Fruit fly (Drosophila melanogaster) whole organism, embryonic: Measurements from ENCODE around the gene CG31178.

Experiments
- CG10543 ChIP-seq: fragments of 200-800 bp; sonication (Bioruptor generic); optimal IDR thresholded peaks from 3 replicates; lab custom pipeline; 2017; ENCODE audit warnings: missing biosample characterization, mild to moderate bottlenecking, missing genetic modification characterization, moderate library complexity
- CG10979 ChIP-seq: fragments of 200-800 bp; sonication (Bioruptor generic); optimal IDR thresholded peaks from 2 replicates; lab custom pipeline; 2018; ENCODE audit warnings: missing biosample characterization, mild to moderate bottlenecking, missing genetic modification characterization, moderate library complexity
- CG11085 ChIP-seq: fragments of 200-800 bp; sonication (Bioruptor generic); IDR thresholded peaks from 2 replicates; pipeline ENCODE4 v1.3.6; 2022; ENCODE audit warnings: missing biosample characterization, missing genetic modification characterization
- CG11398 ChIP-seq: fragments of 200-800 bp; sonication (Bioruptor generic); optimal IDR thresholded peaks from 2 replicates; lab custom pipeline; 2016; ENCODE audit warnings: missing biosample characterization, missing genetic modification characterization
- CG11456 ChIP-seq: fragments of 200-800 bp; sonication (Bioruptor generic); IDR thresholded peaks from 3 replicates; pipeline ENCODE4 v1.3.6; 2022; ENCODE audit warnings: missing biosample characterization, missing genetic modification characterization
- CG11723 ChIP-seq: fragments of 200-800 bp; sonication (Bioruptor generic); optimal IDR thresholded peaks from 2 replicates; lab custom pipeline; 2017; ENCODE audit warnings: missing biosample characterization, mild to moderate bottlenecking, missing genetic modification characterization
- CG12104 ChIP-seq: fragments of 200-800 bp; sonication (Bioruptor generic); optimal IDR thresholded peaks from 3 replicates; lab custom pipeline; 2016; ENCODE audit warnings: missing biosample characterization, missing genetic modification characterization
- CG12942 ChIP-seq: fragments of 200-800 bp; sonication (Bioruptor generic); optimal IDR thresholded peaks from 3 replicates; lab custom pipeline; 2016; ENCODE audit warnings: missing biosample characterization, missing genetic modification characterization
- CG15011 ChIP-seq: fragments of 200-800 bp; sonication (Bioruptor generic); optimal IDR thresholded peaks from 3 replicates; lab custom pipeline; 2018; ENCODE audit warnings: missing biosample characterization, mild to moderate bottlenecking, missing genetic modification characterization
- CG1647 ChIP-seq: fragments of 200-800 bp; sonication (Bioruptor generic); optimal IDR thresholded peaks from 3 replicates; lab custom pipeline; 2016; ENCODE audit warnings: missing biosample characterization, missing genetic modification characterization
- CG16863 ChIP-seq: fragments of 200-800 bp; sonication (Bioruptor generic); optimal IDR thresholded peaks from 3 replicates; lab custom pipeline; 2016; ENCODE audit warnings: missing biosample characterization, missing genetic modification characterization
- CG17359 ChIP-seq: fragments of 200-800 bp; sonication (Bioruptor generic); optimal IDR thresholded peaks from 3 replicates; lab custom pipeline; 2018; ENCODE audit warnings: missing biosample characterization, mild to moderate bottlenecking, missing genetic modification characterization, moderate library complexity
- CG17802 ChIP-seq: fragments of 200-800 bp; sonication (Bioruptor generic); optimal IDR thresholded peaks from 2 replicates; lab custom pipeline; 2018; ENCODE audit warnings: missing biosample characterization, mild to moderate bottlenecking, missing genetic modification characterization, moderate library complexity
- CG17829 ChIP-seq: fragments of 200-800 bp; optimal IDR thresholded peaks from 2 replicates; lab custom pipeline; 2019; ENCODE audit warnings: missing biosample characterization, mild to moderate bottlenecking, missing genetic modification characterization, moderate library complexity
- CG1792 ChIP-seq: fragments of 200-800 bp; sonication (Bioruptor generic); optimal IDR thresholded peaks from 2 replicates; lab custom pipeline; 2016; ENCODE audit warnings: missing biosample characterization, missing genetic modification characterization
- CG3847 ChIP-seq: fragments of 200-800 bp; sonication (Bioruptor generic); IDR thresholded peaks from 2 replicates; pipeline ENCODE4 v1.3.6; 2022; ENCODE audit warnings: missing biosample characterization, missing genetic modification characterization
- CG4617 ChIP-seq: fragments of 200-800 bp; sonication (Bioruptor generic); optimal IDR thresholded peaks from 3 replicates; lab custom pipeline; 2016; ENCODE audit warnings: missing biosample characterization, missing genetic modification characterization, borderline replicate concordance
- CG7745 ChIP-seq: fragments of 200-800 bp; sonication (Bioruptor generic); optimal IDR thresholded peaks from 2 replicates; lab custom pipeline; 2018; ENCODE audit warnings: missing biosample characterization, mild to moderate bottlenecking, missing genetic modification characterization, moderate library complexity
- CG8281 ChIP-seq: fragments of 200-800 bp; sonication (Bioruptor generic); optimal IDR thresholded peaks from 2 replicates; lab custom pipeline; 2018; ENCODE audit warnings: missing biosample characterization, mild to moderate bottlenecking, missing genetic modification characterization, moderate library complexity
- CG8944 ChIP-seq: fragments of 200-800 bp; sonication (Bioruptor generic); optimal IDR thresholded peaks from 3 replicates; lab custom pipeline; 2016; ENCODE audit warnings: missing biosample characterization, missing genetic modification characterization
- CG9609 ChIP-seq: fragments of 200-800 bp; sonication (Bioruptor generic); optimal IDR thresholded peaks from 3 replicates; lab custom pipeline; 2016; ENCODE audit warnings: missing biosample characterization, missing genetic modification characterization
- CkIIα-i1 ChIP-seq: fragments of 200-800 bp; sonication (Bioruptor generic); IDR thresholded peaks from 2 replicates; pipeline ENCODE4 v1.3.6; 2022; ENCODE audit warnings: missing biosample characterization, missing genetic modification characterization
- ERR ChIP-seq: fragments of 200-800 bp; sonication (Bioruptor generic); optimal IDR thresholded peaks from 2 replicates; lab custom pipeline; 2016; ENCODE audit warnings: missing biosample characterization, missing genetic modification characterization
- Ets65A ChIP-seq: fragments of 200-800 bp; sonication (Bioruptor generic); peaks from one replicate; lab custom pipeline; 2016; ENCODE audit warnings: missing biosample characterization, missing genetic modification characterization
- Hr78 ChIP-seq, 2 experiments: fragments of 200-800 bp in 1 of 2; fragments of >200 bp in 1 of 2; sonication (Bioruptor generic) in 1 of 2; optimal IDR thresholded peaks; 2 replicates each; lab custom pipeline; 2017 to 2019; ENCODE audit warnings: missing biosample characterization in 2 of 2, missing genetic modification characterization in 2 of 2, mild to moderate bottlenecking in 1 of 2, moderate library complexity in 1 of 2
- Nf-YB ChIP-seq: fragments of 200-800 bp; sonication (Bioruptor generic); optimal IDR thresholded peaks from 3 replicates; lab custom pipeline; 2019; ENCODE audit warnings: missing biosample characterization, mild to moderate bottlenecking, missing genetic modification characterization, moderate library complexity
- Oli ChIP-seq: fragments of 200-800 bp; sonication (Bioruptor generic); optimal IDR thresholded peaks from 2 replicates; lab custom pipeline; 2018; ENCODE audit warnings: missing biosample characterization, mild to moderate bottlenecking, missing genetic modification characterization, moderate library complexity
- Sox102F ChIP-seq: fragments of 200-800 bp; sonication (Bioruptor generic); optimal IDR thresholded peaks from 2 replicates; lab custom pipeline; 2018; ENCODE audit warnings: missing biosample characterization, mild to moderate bottlenecking, missing genetic modification characterization, moderate library complexity
- Stat92E ChIP-seq, 3 experiments: fragments of >200 bp in 2 of 3; fragments of 200-800 bp in 1 of 3; sonication (Bioruptor generic) in 1 of 3; optimal IDR thresholded peaks; 2 replicates each; lab custom pipeline; 2017 to 2019; ENCODE audit warnings: missing biosample characterization in 3 of 3, missing genetic modification characterization in 3 of 3, mild to moderate bottlenecking in 1 of 3, moderate library complexity in 1 of 3
- Tbp ChIP-seq: fragments of >200 bp; optimal IDR thresholded peaks from 2 replicates; lab custom pipeline; 2018; ENCODE audit warnings: missing biosample characterization, missing genetic modification characterization
- ara ChIP-seq: fragments of 200-800 bp; sonication (Bioruptor generic); IDR thresholded peaks from 2 replicates; pipeline ENCODE4 v1.3.6; 2022; ENCODE audit warnings: missing biosample characterization, missing genetic modification characterization
- ase ChIP-seq: fragments of 200-800 bp; sonication (Bioruptor generic); IDR thresholded peaks from 3 replicates; pipeline ENCODE4 v1.3.6; 2022; ENCODE audit warnings: missing biosample characterization, missing genetic modification characterization
- croc ChIP-seq: fragments of 200-800 bp; sonication (Bioruptor generic); conservative IDR thresholded peaks from 3 replicates; pipeline ENCODE4 v1.3.6; 2022; ENCODE audit warnings: missing biosample characterization, missing genetic modification characterization
- danr ChIP-seq: fragments of 200-800 bp; sonication (Bioruptor generic); IDR thresholded peaks from 2 replicates; pipeline ENCODE4 v1.3.6; 2022; ENCODE audit warnings: missing biosample characterization, missing genetic modification characterization
- dmrt11E ChIP-seq: fragments of 200-800 bp; sonication (Bioruptor generic); optimal IDR thresholded peaks from 3 replicates; lab custom pipeline; 2018; ENCODE audit warnings: missing biosample characterization, mild to moderate bottlenecking, missing genetic modification characterization, moderate library complexity
- fd3F ChIP-seq: fragments of 200-800 bp; sonication (Bioruptor generic); optimal IDR thresholded peaks from 2 replicates; lab custom pipeline; 2018; ENCODE audit warnings: missing biosample characterization, mild to moderate bottlenecking, missing genetic modification characterization, moderate library complexity
- gce ChIP-seq: fragments of 200-800 bp; sonication (Bioruptor generic); IDR thresholded peaks from 3 replicates; pipeline ENCODE4 v1.3.6; 2022; ENCODE audit warnings: missing biosample characterization, missing genetic modification characterization
- h ChIP-seq: fragments of >200 bp; optimal IDR thresholded peaks from 2 replicates; lab custom pipeline; 2017
- hth ChIP-seq: fragments of >200 bp; optimal IDR thresholded peaks from 2 replicates; lab custom pipeline; 2017; ENCODE audit warnings: inconsistent platforms
- klu ChIP-seq: fragments of 200-800 bp; sonication (Bioruptor generic); IDR thresholded peaks from 2 replicates; pipeline ENCODE4 v1.3.6; 2022; ENCODE audit warnings: missing biosample characterization, missing genetic modification characterization
- mld ChIP-seq: fragments of 200-800 bp; sonication (Bioruptor generic); IDR thresholded peaks from 3 replicates; pipeline ENCODE4 v1.3.6; 2022; ENCODE audit warnings: missing biosample characterization, missing genetic modification characterization; ENCODE audit not compliant: partially characterized antibody
- nom ChIP-seq: fragments of 200-800 bp; sonication (Bioruptor generic); optimal IDR thresholded peaks from 2 replicates; lab custom pipeline; 2017; ENCODE audit warnings: missing biosample characterization, missing genetic modification characterization, mild to moderate bottlenecking, moderate library complexity, missing genetic modification reagents
- org-1 ChIP-seq: fragments of 200-800 bp; sonication (Bioruptor generic); optimal IDR thresholded peaks from 2 replicates; lab custom pipeline; 2017; ENCODE audit warnings: missing biosample characterization, missing genetic modification characterization
- pros ChIP-seq: fragments of 200-800 bp; sonication (Bioruptor generic); optimal IDR thresholded peaks from 3 replicates; lab custom pipeline; 2019; ENCODE audit warnings: missing biosample characterization, mild to moderate bottlenecking, missing genetic modification characterization, moderate library complexity
- repo ChIP-seq: fragments of 200-800 bp; sonication (Bioruptor generic); optimal IDR thresholded peaks from 2 replicates; lab custom pipeline; 2016; ENCODE audit warnings: missing biosample characterization, missing genetic modification characterization
- sc ChIP-seq, 3 experiments: fragments of >200 bp in 2 of 3; fragments of 200-800 bp in 1 of 3; sonication (Bioruptor generic) in 1 of 3; optimal IDR thresholded peaks; 2 replicates in 2 of 3; 3 replicates in 1 of 3; lab custom pipeline; 2017; ENCODE audit warnings: mild to moderate bottlenecking in 1 of 3, missing biosample characterization in 1 of 3, missing genetic modification characterization in 1 of 3, missing genetic modification reagents in 1 of 3
- shn ChIP-seq: fragments of 200-800 bp; sonication (Bioruptor generic); optimal IDR thresholded peaks from 3 replicates; lab custom pipeline; 2016; ENCODE audit warnings: missing biosample characterization, missing genetic modification characterization
- unc-4 ChIP-seq: fragments of 200-800 bp; sonication (Bioruptor generic); IDR thresholded peaks from 2 replicates; pipeline ENCODE4 v1.3.6; 2022; ENCODE audit warnings: missing biosample characterization, missing genetic modification characterization; ENCODE audit not compliant: partially characterized antibody
- vnd ChIP-seq: fragments of 200-800 bp; sonication (Bioruptor generic); IDR thresholded peaks from 3 replicates; pipeline ENCODE4 v1.3.6; 2022; ENCODE audit warnings: missing biosample characterization, missing genetic modification characterization; ENCODE audit not compliant: partially characterized antibody
- wek ChIP-seq: fragments of 200-800 bp; sonication (Bioruptor generic); optimal IDR thresholded peaks from 3 replicates; lab custom pipeline; 2018; ENCODE audit warnings: missing biosample characterization, mild to moderate bottlenecking, missing genetic modification characterization, moderate library complexity
- zen ChIP-seq: fragments of 200-800 bp; sonication (Bioruptor generic); optimal IDR thresholded peaks from 3 replicates; lab custom pipeline; 2018; ENCODE audit warnings: missing biosample characterization, mild to moderate bottlenecking, missing genetic modification characterization, moderate library complexity

CG31178 gene

dm6 chr3R:21838505-21838956, 35.0 kb upstream of the CG31178 start:
- TF ChIP-seq CG15011 (GFP tag; lab: Kevin White, UChicago) (no peak), CG9609 (GFP tag; lab: Kevin White, UChicago) (peak; percentile 22), Hr78 (GFP tag; optimal IDR thresholded peaks at IDR 0.05; lab: Kevin White, UChicago) (no peak), mld (GFP tag; lab: Robert Waterston, UW) (no peak), ERR (GFP tag; lab: Kevin White, UChicago) (no peak), vnd (GFP tag; lab: Robert Waterston, UW) (no peak), CG4617 (GFP tag; lab: Kevin White, UChicago) (no peak), nom (peak; percentile 29), danr (GFP tag; lab: Robert Waterston, UW) (no peak), CG11456 (no peak), ase (GFP tag; lab: Robert Waterston, UW) (no peak), unc-4 (GFP tag; lab: Robert Waterston, UW) (no peak), CG12942 (GFP tag; lab: Kevin White, UChicago) (no peak), zen (no peak), CG11723 (peak; percentile 4), sc (optimal IDR thresholded peaks at IDR 0.05; lab: Kevin White, UChicago) (no peak), sc (GFP tag; optimal IDR thresholded peaks at IDR 0.05; lab: Kevin White, UChicago) (no peak), CG8944 (no peak), Tbp (GFP tag; lab: Kevin White, UChicago) (no peak), Oli (tag; lab: Kevin White, UChicago) (peak; percentile 61), shn (GFP tag; lab: Kevin White, UChicago) (peak; percentile 3), dmrt11E (tag; lab: Kevin White, UChicago) (peak; percentile 16), klu (GFP tag; lab: Robert Waterston, UW) (no peak), CG8281 (tag; lab: Kevin White, UChicago) (no peak), ara (GFP tag; lab: Robert Waterston, UW) (no peak), Sox102F (GFP tag; lab: Kevin White, UChicago) (peak; percentile 60), CG11085 (GFP tag; lab: Robert Waterston, UW) (no peak), gce (no peak), CG12104 (GFP tag; lab: Kevin White, UChicago) (no peak), CG17802 (tag; lab: Kevin White, UChicago) (no peak), Stat92E (GFP tag; optimal IDR thresholded peaks at IDR 0.05; lab: Kevin White, UChicago) (no peak), CkIIα-i1 (GFP tag; lab: Robert Waterston, UW) (no peak), CG10979 (tag; lab: Kevin White, UChicago) (peak; percentile 13), h (lab: Kevin White, UChicago) (no peak), CG1792 (no peak), CG11398 (no peak), CG1647 (GFP tag; lab: Kevin White, UChicago) (peak; percentile 7), hth (lab: Kevin White, UChicago) (no peak), wek (GFP tag; lab: Kevin White, UChicago) (no peak), croc (no peak), CG3847 (GFP tag; lab: Robert Waterston, UW) (no peak), CG17359 (tag; lab: Kevin White, UChicago) (no peak), org-1 (peak; percentile 60), Nf-YB (GFP tag; lab: Kevin White, UChicago) (no peak), Ets65A (GFP tag; lab: Kevin White, UChicago) (peak; percentile 73), CG17829 (tag; lab: Kevin White, UChicago) (peak; percentile 24), CG10543 (GFP tag; lab: Kevin White, UChicago) (no peak), CG16863 (GFP tag; lab: Kevin White, UChicago) (peak; percentile 18), CG7745 (tag; lab: Kevin White, UChicago) (no peak), repo (GFP tag; lab: Kevin White, UChicago) (no peak), pros (GFP tag; lab: Kevin White, UChicago) (no peak), fd3F (no peak)
